Worm (Caenorhabditis elegans) whole organism, L3 larva: ENCODE data around the gene C29F5.8.
A peak's percentile ranks its signal among the peaks of the same experiment; 100 is the strongest.

Source experiments
- R02D3.7 ChIP-seq: fragments of 150-350 bp; optimal IDR thresholded peaks from 2 replicates; lab custom pipeline; 2014; ENCODE audit warnings: missing biosample characterization, missing genetic modification characterization
- ZK546.5 ChIP-seq: sonication (generic microtip); optimal IDR thresholded peaks from 2 replicates; lab custom pipeline; 2017; ENCODE audit warnings: missing biosample characterization, missing genetic modification characterization
- aly-2 ChIP-seq: fragments of 150-350 bp; optimal IDR thresholded peaks from 2 replicates; lab custom pipeline; 2014; ENCODE audit warnings: missing biosample characterization, missing genetic modification characterization
- ama-1 ChIP-seq: fragments of 150-350 bp; optimal IDR thresholded peaks from 2 replicates; lab custom pipeline; 2018
- ceh-16 ChIP-seq: sonication (generic microtip); optimal IDR thresholded peaks from 2 replicates; lab custom pipeline; 2017; ENCODE audit warnings: missing biosample characterization, missing genetic modification characterization
- ceh-28 ChIP-seq: fragments of 150-350 bp; optimal IDR thresholded peaks from 2 replicates; lab custom pipeline; 2014; ENCODE audit warnings: missing biosample characterization, missing genetic modification reagents, missing genetic modification characterization
- ceh-82 ChIP-seq: fragments of 150-350 bp; optimal IDR thresholded peaks from 2 replicates; lab custom pipeline; 2014; ENCODE audit warnings: missing biosample characterization, missing genetic modification characterization
- ceh-9 ChIP-seq: sonication (generic microtip); optimal IDR thresholded peaks from 2 replicates; lab custom pipeline; 2018; ENCODE audit warnings: missing biosample characterization, missing genetic modification characterization
- daf-12 ChIP-seq: fragments of 150-350 bp; optimal IDR thresholded peaks from 2 replicates; lab custom pipeline; 2014; ENCODE audit warnings: missing biosample characterization, missing genetic modification reagents, missing genetic modification characterization
- egl-27 ChIP-seq: sonication (generic microtip); optimal IDR thresholded peaks from 4 replicates; lab custom pipeline; 2017; ENCODE audit warnings: missing biosample characterization, missing genetic modification reagents, missing genetic modification characterization
- egl-5 ChIP-seq: fragments of 150-350 bp; optimal IDR thresholded peaks from 2 replicates; lab custom pipeline; 2017; ENCODE audit warnings: missing biosample characterization, missing genetic modification reagents, missing genetic modification characterization, inconsistent platforms
- elt-1 ChIP-seq: fragments of 150-350 bp; optimal IDR thresholded peaks from 2 replicates; lab custom pipeline; 2014; ENCODE audit warnings: missing biosample characterization, missing genetic modification characterization
- elt-2 ChIP-seq: sonication (generic microtip); optimal IDR thresholded peaks from 2 replicates; lab custom pipeline; 2016; ENCODE audit warnings: missing genetic modification reagents, mild to moderate bottlenecking, missing genetic modification characterization, missing compliant biosample characterization
- elt-3 ChIP-seq, 3 experiments: fragments of 150-350 bp in 1 of 3; sonication (generic microtip) in 2 of 3; optimal IDR thresholded peaks; 2 replicates in 2 of 3; 4 replicates in 1 of 3; lab custom pipeline; 2014 to 2017; ENCODE audit warnings: missing biosample characterization in 3 of 3, missing genetic modification characterization in 3 of 3
- eor-1 ChIP-seq, 2 experiments: fragments of 150-350 bp; optimal IDR thresholded peaks; 2 replicates each; lab custom pipeline; 2014 to 2018; ENCODE audit warnings: missing biosample characterization in 2 of 2, missing genetic modification characterization in 2 of 2
- fkh-10 ChIP-seq: sonication (generic microtip); optimal IDR thresholded peaks from 2 replicates; lab custom pipeline; 2017; ENCODE audit warnings: missing biosample characterization, missing genetic modification reagents, missing genetic modification characterization
- fkh-2 ChIP-seq: fragments of 150-350 bp; optimal IDR thresholded peaks from 2 replicates; lab custom pipeline; 2014; ENCODE audit warnings: missing biosample characterization, missing genetic modification reagents, missing genetic modification characterization
- fos-1 ChIP-seq: fragments of 150-350 bp; optimal IDR thresholded peaks from 2 replicates; lab custom pipeline; 2014; ENCODE audit warnings: missing biosample characterization, missing genetic modification characterization
- hmg-11 ChIP-seq: sonication (generic microtip); optimal IDR thresholded peaks from 2 replicates; lab custom pipeline; 2016; ENCODE audit warnings: missing genetic modification characterization, missing compliant biosample characterization
- jun-1 ChIP-seq: fragments of 150-350 bp; optimal IDR thresholded peaks from 2 replicates; lab custom pipeline; 2014; ENCODE audit warnings: missing biosample characterization, missing genetic modification reagents, missing genetic modification characterization
- lin-15B ChIP-seq: fragments of 150-350 bp; optimal IDR thresholded peaks from 2 replicates; lab custom pipeline; 2014; ENCODE audit warnings: missing biosample characterization, missing genetic modification characterization
- lin-39 ChIP-seq: fragments of 150-350 bp; optimal IDR thresholded peaks from 2 replicates; lab custom pipeline; 2018; ENCODE audit warnings: missing biosample characterization, missing genetic modification reagents, missing genetic modification characterization
- lsy-12 ChIP-seq: sonication (generic microtip); optimal IDR thresholded peaks from 2 replicates; lab custom pipeline; 2016; ENCODE audit warnings: mild to moderate bottlenecking, missing genetic modification characterization, missing compliant biosample characterization
- mdl-1 ChIP-seq: fragments of 150-350 bp; optimal IDR thresholded peaks from 2 replicates; lab custom pipeline; 2014; ENCODE audit warnings: missing biosample characterization, missing genetic modification characterization
- mml-1 ChIP-seq: fragments of 150-350 bp; sonication (generic microtip); optimal IDR thresholded peaks from 3 replicates; lab custom pipeline; 2014; ENCODE audit warnings: missing biosample characterization, missing genetic modification characterization
- nfya-1 ChIP-seq: sonication (generic microtip); optimal IDR thresholded peaks from 2 replicates; lab custom pipeline; 2017; ENCODE audit warnings: missing genetic modification characterization, mild to moderate bottlenecking, missing compliant biosample characterization, antibody characterized with exemption, moderate library complexity; ENCODE audit not compliant: insufficient read depth
- nhr-11 ChIP-seq: fragments of 150-350 bp; optimal IDR thresholded peaks from 2 replicates; lab custom pipeline; 2014; ENCODE audit warnings: missing biosample characterization, missing genetic modification characterization
- nhr-12 ChIP-seq: fragments of 150-350 bp; optimal IDR thresholded peaks from 2 replicates; lab custom pipeline; 2014; ENCODE audit warnings: missing biosample characterization, missing genetic modification characterization
- nhr-23 ChIP-seq: fragments of 150-350 bp; optimal IDR thresholded peaks from 2 replicates; lab custom pipeline; 2014; ENCODE audit warnings: missing biosample characterization, missing genetic modification reagents, missing genetic modification characterization
- nhr-237 ChIP-seq: fragments of 150-350 bp; optimal IDR thresholded peaks from 2 replicates; lab custom pipeline; 2014; ENCODE audit warnings: missing biosample characterization, missing genetic modification characterization
- nhr-25 ChIP-seq: sonication (generic microtip); optimal IDR thresholded peaks from 2 replicates; lab custom pipeline; 2017; ENCODE audit warnings: missing biosample characterization, missing genetic modification characterization
- nhr-28 ChIP-seq: fragments of 150-350 bp; optimal IDR thresholded peaks from 2 replicates; lab custom pipeline; 2014; ENCODE audit warnings: missing biosample characterization, missing genetic modification characterization
- nhr-43 ChIP-seq: sonication (generic microtip); optimal IDR thresholded peaks from 2 replicates; lab custom pipeline; 2016; ENCODE audit warnings: mild to moderate bottlenecking, missing genetic modification characterization, missing compliant biosample characterization; ENCODE audit not compliant: poor library complexity, severe bottlenecking
- nhr-67 ChIP-seq: fragments of 150-350 bp; optimal IDR thresholded peaks from 2 replicates; lab custom pipeline; 2014; ENCODE audit warnings: missing biosample characterization, missing genetic modification characterization
- nhr-76 ChIP-seq: fragments of 150-350 bp; sonication (generic microtip); optimal IDR thresholded peaks from 5 replicates; lab custom pipeline; 2014; ENCODE audit warnings: missing biosample characterization, missing genetic modification characterization
- nhr-77 ChIP-seq: fragments of 150-350 bp; optimal IDR thresholded peaks from 2 replicates; lab custom pipeline; 2014; ENCODE audit warnings: missing biosample characterization, missing genetic modification characterization
- pha-4 ChIP-seq: fragments of 150-350 bp; optimal IDR thresholded peaks from 2 replicates; lab custom pipeline; 2014; ENCODE audit warnings: missing biosample characterization, missing genetic modification reagents, missing genetic modification characterization
- pqm-1 ChIP-seq: fragments of 150-350 bp; optimal IDR thresholded peaks from 2 replicates; lab custom pipeline; 2017; ENCODE audit warnings: missing biosample characterization, missing genetic modification characterization, inconsistent platforms
- sea-2 ChIP-seq: fragments of 150-350 bp; sonication (generic microtip); optimal IDR thresholded peaks from 4 replicates; lab custom pipeline; 2014; ENCODE audit warnings: missing biosample characterization, missing genetic modification reagents, missing genetic modification characterization
- skn-1 ChIP-seq: fragments of 150-350 bp; optimal IDR thresholded peaks from 2 replicates; lab custom pipeline; 2014; ENCODE audit warnings: missing biosample characterization, missing genetic modification characterization
- snpc-4 ChIP-seq: fragments of 150-350 bp; optimal IDR thresholded peaks from 2 replicates; lab custom pipeline; 2014; ENCODE audit warnings: missing biosample characterization, missing genetic modification characterization
- tbx-2 ChIP-seq: sonication (generic microtip); optimal IDR thresholded peaks from 2 replicates; lab custom pipeline; 2016; ENCODE audit warnings: mild to moderate bottlenecking, missing genetic modification characterization, missing compliant biosample characterization
- unc-39 ChIP-seq: sonication (generic microtip); optimal IDR thresholded peaks from 4 replicates; lab custom pipeline; 2017; ENCODE audit warnings: missing biosample characterization, missing genetic modification characterization
- unc-62 ChIP-seq: fragments of 150-350 bp; sonication (generic microtip); optimal IDR thresholded peaks from 4 replicates; lab custom pipeline; 2014; ENCODE audit warnings: missing biosample characterization, missing genetic modification reagents, missing genetic modification characterization
- zag-1 ChIP-seq: fragments of 150-350 bp; optimal IDR thresholded peaks from 2 replicates; lab custom pipeline; 2014; ENCODE audit warnings: missing biosample characterization, missing genetic modification characterization
- ztf-11 ChIP-seq: fragments of 150-350 bp; optimal IDR thresholded peaks from 2 replicates; lab custom pipeline; 2014; ENCODE audit warnings: missing biosample characterization, missing genetic modification characterization
- ztf-4 ChIP-seq: fragments of 150-350 bp; optimal IDR thresholded peaks from 2 replicates; lab custom pipeline; 2014; ENCODE audit warnings: missing biosample characterization, missing genetic modification characterization

The C29F5.8 gene

ce11 chrII:6331222-6331830, 25.1 kb downstream of the C29F5.8 start, which contains the start of gene set-4:
set-4 (minus strand) TSS chrII:6331341.
- peak; percentile 72 for TF ChIP-seq mdl-1
- peak; percentile 54 for TF ChIP-seq ama-1 (lab: Kevin White, UChicago)
- TF ChIP-seq nhr-43 (tag; lab: Kevin White, UChicago): peak; percentile 78
- peak; percentile 46 for TF ChIP-seq unc-62 (GFP tag; lab: Kevin White, UChicago)
- peak; percentile 94 for TF ChIP-seq nfya-1 (tag; lab: Kevin White, UChicago)
- TF ChIP-seq nhr-237 (tag; lab: Kevin White, UChicago): no peak
- no peak for TF ChIP-seq ceh-16 (tag; lab: Kevin White, UChicago)
- TF ChIP-seq jun-1: peak; percentile 90
- peak; percentile 27 for TF ChIP-seq zag-1 (tag; lab: Kevin White, UChicago)
- TF ChIP-seq nhr-77 (tag; lab: Kevin White, UChicago): no peak
- TF ChIP-seq ztf-11 (tag; lab: Kevin White, UChicago): no peak
- no peak for TF ChIP-seq eor-1 (tag; optimal IDR thresholded peaks at IDR 0.05; lab: Kevin White, UChicago)
- TF ChIP-seq snpc-4 (tag; lab: Kevin White, UChicago): peak; percentile 94
- peak; percentile 96 for TF ChIP-seq hmg-11
- TF ChIP-seq nhr-67 (tag; lab: Kevin White, UChicago): no peak
- no peak for TF ChIP-seq nhr-28 (tag; lab: Kevin White, UChicago)
- peak; percentile 93 for TF ChIP-seq lin-39
- TF ChIP-seq ceh-28 (tag; lab: Kevin White, UChicago): peak; percentile 68
- peak; percentile 89 for TF ChIP-seq nhr-23 (tag; lab: Kevin White, UChicago)
- TF ChIP-seq lin-15B (tag; lab: Kevin White, UChicago): peak; percentile 91
- peak; percentile 91 for TF ChIP-seq tbx-2 (tag; lab: Kevin White, UChicago)
- TF ChIP-seq egl-27 (tag; lab: Kevin White, UChicago): peak; percentile 60
- TF ChIP-seq egl-5 (tag; lab: Kevin White, UChicago): peak; percentile 86
- no peak for TF ChIP-seq nhr-76 (tag; lab: Kevin White, UChicago)
- no peak for TF ChIP-seq aly-2 (tag; lab: Kevin White, UChicago)
- TF ChIP-seq ceh-82 (tag; lab: Kevin White, UChicago): peak; percentile 75
- TF ChIP-seq unc-39: no peak
- TF ChIP-seq pha-4: peak; percentile 94
- TF ChIP-seq skn-1 (tag; lab: Kevin White, UChicago): peak; percentile 49
- no peak for TF ChIP-seq fos-1 (tag; lab: Kevin White, UChicago)
- peak; percentile 84 for TF ChIP-seq elt-2 (tag; lab: Kevin White, UChicago)
- TF ChIP-seq lsy-12 (tag; lab: Kevin White, UChicago): peak; percentile 86
- peak; percentile 78 for TF ChIP-seq elt-1
- no peak for TF ChIP-seq fkh-2 (tag; lab: Kevin White, UChicago)
- TF ChIP-seq sea-2 (GFP tag; lab: Kevin White, UChicago): no peak
- peak; percentile 68 for TF ChIP-seq ztf-4 (tag; lab: Kevin White, UChicago)
- no peak for TF ChIP-seq ceh-9 (tag; lab: Kevin White, UChicago)
- TF ChIP-seq daf-12 (tag; lab: Kevin White, UChicago): no peak
- peak in 1 of 3 experiments; percentile 55 for TF ChIP-seq elt-3 (tag; optimal IDR thresholded peaks at IDR 0.05; lab: Kevin White, UChicago)
- TF ChIP-seq fkh-10: peak; percentile 64
- TF ChIP-seq ZK546.5 (tag; lab: Kevin White, UChicago): no peak
- peak; percentile 42 for TF ChIP-seq pqm-1 (tag; lab: Kevin White, UChicago)
- TF ChIP-seq nhr-11: peak; percentile 80
- TF ChIP-seq nhr-25: peak; percentile 98
- TF ChIP-seq nhr-12: no peak
- TF ChIP-seq R02D3.7: peak; percentile 75
- no peak for TF ChIP-seq mml-1 (tag; lab: Kevin White, UChicago)
- TF ChIP-seq, all 47 proteins: peak for 29
